Fruit fly (Drosophila melanogaster) whole organism, embryonic: Measurements from ENCODE around the gene CG4313.

Source experiments
- Asciz ChIP-seq: fragments of 200-800 bp; sonication (Bioruptor generic); optimal IDR thresholded peaks from 2 replicates; lab custom pipeline; 2017; ENCODE audit warnings: missing biosample characterization, mild to moderate bottlenecking, missing genetic modification characterization, missing genetic modification reagents
- B-H1 ChIP-seq: fragments of 200-800 bp; sonication (Bioruptor generic); IDR thresholded peaks from 3 replicates; pipeline ENCODE4 v1.3.6; 2022; ENCODE audit warnings: missing biosample characterization, missing genetic modification characterization
- BEAF-32 ChIP-seq: fragments of 200-800 bp; sonication (Bioruptor generic); optimal IDR thresholded peaks from 3 replicates; lab custom pipeline; 2017; ENCODE audit warnings: missing biosample characterization, missing genetic modification characterization, mild to moderate bottlenecking, moderate library complexity, missing genetic modification reagents
- CG10979 ChIP-seq: fragments of 200-800 bp; sonication (Bioruptor generic); optimal IDR thresholded peaks from 2 replicates; lab custom pipeline; 2018; ENCODE audit warnings: missing biosample characterization, mild to moderate bottlenecking, missing genetic modification characterization, moderate library complexity
- CG12219 ChIP-seq: fragments of 200-800 bp; sonication (Bioruptor generic); optimal IDR thresholded peaks from 3 replicates; lab custom pipeline; 2018; ENCODE audit warnings: missing biosample characterization, mild to moderate bottlenecking, missing genetic modification characterization
- CG12299 ChIP-seq: fragments of 200-800 bp; sonication (Bioruptor generic); optimal IDR thresholded peaks from 2 replicates; lab custom pipeline; 2018; ENCODE audit warnings: missing biosample characterization, mild to moderate bottlenecking, missing genetic modification characterization
- CG13424 ChIP-seq: fragments of 200-800 bp; sonication (Bioruptor generic); optimal IDR thresholded peaks from 2 replicates; lab custom pipeline; 2019; ENCODE audit warnings: missing biosample characterization, mild to moderate bottlenecking, missing genetic modification characterization, moderate library complexity
- CG14014 ChIP-seq: fragments of 200-800 bp; sonication (Bioruptor generic); IDR thresholded peaks from 2 replicates; pipeline ENCODE4 v1.3.6; 2022; ENCODE audit warnings: missing biosample characterization, missing genetic modification characterization
- CG15696 ChIP-seq: fragments of 200-800 bp; sonication (Bioruptor generic); optimal IDR thresholded peaks from 2 replicates; lab custom pipeline; 2019; ENCODE audit warnings: missing biosample characterization, mild to moderate bottlenecking, missing genetic modification characterization, moderate library complexity
- CG17359 ChIP-seq: fragments of 200-800 bp; sonication (Bioruptor generic); optimal IDR thresholded peaks from 3 replicates; lab custom pipeline; 2018; ENCODE audit warnings: missing biosample characterization, mild to moderate bottlenecking, missing genetic modification characterization, moderate library complexity
- CG17912 ChIP-seq: fragments of 200-800 bp; sonication (Bioruptor generic); optimal IDR thresholded peaks from 2 replicates; lab custom pipeline; 2018; ENCODE audit warnings: missing biosample characterization, mild to moderate bottlenecking, missing genetic modification characterization
- CG30431 ChIP-seq: fragments of 200-800 bp; sonication (Bioruptor generic); optimal IDR thresholded peaks from 2 replicates; lab custom pipeline; 2017; ENCODE audit warnings: missing biosample characterization, missing genetic modification characterization
- CG3281 ChIP-seq: fragments of 200-800 bp; sonication (Bioruptor generic); optimal IDR thresholded peaks from 3 replicates; lab custom pipeline; 2017; ENCODE audit warnings: missing biosample characterization, mild to moderate bottlenecking, missing genetic modification characterization
- CG3726 ChIP-seq: fragments of 200-800 bp; sonication (Bioruptor generic); IDR thresholded peaks from 3 replicates; pipeline ENCODE4, ENCODE4 v1.3.6; 2022; ENCODE audit warnings: missing biosample characterization, missing genetic modification characterization
- CG4730 ChIP-seq: fragments of 200-800 bp; sonication (Bioruptor generic); IDR thresholded peaks from 2 replicates; pipeline ENCODE4 v1.3.6; 2022; ENCODE audit warnings: missing biosample characterization, missing genetic modification characterization
- CG4820 ChIP-seq: fragments of 200-800 bp; sonication (Bioruptor generic); optimal IDR thresholded peaks from 3 replicates; lab custom pipeline; 2016; ENCODE audit warnings: missing biosample characterization, missing genetic modification characterization
- CG6813 ChIP-seq: fragments of 200-800 bp; sonication (Bioruptor generic); optimal IDR thresholded peaks from 2 replicates; lab custom pipeline; 2017; ENCODE audit warnings: missing biosample characterization, missing genetic modification characterization, mild to moderate bottlenecking, moderate library complexity, missing genetic modification reagents
- CG7987 ChIP-seq: fragments of 200-800 bp; sonication (Bioruptor generic); optimal IDR thresholded peaks from 2 replicates; lab custom pipeline; 2018; ENCODE audit warnings: missing biosample characterization, mild to moderate bottlenecking, missing genetic modification characterization, moderate library complexity
- CG9817 ChIP-seq: fragments of 200-800 bp; sonication (Bioruptor generic); optimal IDR thresholded peaks from 2 replicates; lab custom pipeline; 2018; ENCODE audit warnings: missing biosample characterization, mild to moderate bottlenecking, missing genetic modification characterization, moderate library complexity
- Fer1 ChIP-seq: fragments of 200-800 bp; sonication (Bioruptor generic); optimal IDR thresholded peaks from 2 replicates; lab custom pipeline; 2017; ENCODE audit warnings: missing biosample characterization, mild to moderate bottlenecking, missing genetic modification characterization
- Fer3 ChIP-seq: fragments of 200-800 bp; sonication (Bioruptor generic); optimal IDR thresholded peaks from 2 replicates; lab custom pipeline; 2018; ENCODE audit warnings: missing biosample characterization, mild to moderate bottlenecking, missing genetic modification characterization, moderate library complexity
- Hsf ChIP-seq: fragments of 200-800 bp; sonication (Bioruptor generic); optimal IDR thresholded peaks from 3 replicates; lab custom pipeline; 2016; ENCODE audit warnings: missing biosample characterization, missing genetic modification characterization
- MTF-1 ChIP-seq: fragments of 200-800 bp; sonication (Bioruptor generic); optimal IDR thresholded peaks from 2 replicates; lab custom pipeline; 2018; ENCODE audit warnings: missing biosample characterization, mild to moderate bottlenecking, missing genetic modification characterization, borderline replicate concordance
- Neu2 ChIP-seq: fragments of 200-800 bp; sonication (Bioruptor generic); optimal IDR thresholded peaks from 3 replicates; lab custom pipeline; 2016; ENCODE audit warnings: missing biosample characterization, missing genetic modification characterization, borderline replicate concordance
- Nf-YA ChIP-seq: fragments of 200-800 bp; sonication (Bioruptor generic); IDR thresholded peaks from 2 replicates; pipeline ENCODE4 v1.3.6; 2022; ENCODE audit warnings: missing biosample characterization, missing genetic modification characterization
- Rfx ChIP-seq: fragments of 200-800 bp; sonication (Bioruptor generic); IDR thresholded peaks from 2 replicates; pipeline ENCODE4 v1.3.6; 2022; ENCODE audit warnings: missing biosample characterization, missing genetic modification characterization
- Sry-β ChIP-seq: fragments of 200-800 bp; sonication (Bioruptor generic); optimal IDR thresholded peaks from 2 replicates; lab custom pipeline; 2018; ENCODE audit warnings: missing biosample characterization, mild to moderate bottlenecking, missing genetic modification characterization, moderate library complexity
- Tbp ChIP-seq: fragments of >200 bp; optimal IDR thresholded peaks from 2 replicates; lab custom pipeline; 2018; ENCODE audit warnings: missing biosample characterization, missing genetic modification characterization
- Vsx1 ChIP-seq: fragments of 200-800 bp; sonication (Bioruptor generic); optimal IDR thresholded peaks from 2 replicates; lab custom pipeline; 2017; ENCODE audit warnings: missing biosample characterization, mild to moderate bottlenecking, missing genetic modification characterization, missing genetic modification reagents
- ara ChIP-seq: fragments of 200-800 bp; sonication (Bioruptor generic); IDR thresholded peaks from 2 replicates; pipeline ENCODE4 v1.3.6; 2022; ENCODE audit warnings: missing biosample characterization, missing genetic modification characterization
- cwo ChIP-seq: fragments of 200-800 bp; sonication (Bioruptor generic); optimal IDR thresholded peaks from 3 replicates; lab custom pipeline; 2017; ENCODE audit warnings: missing biosample characterization, missing genetic modification characterization, mild to moderate bottlenecking, moderate library complexity, missing genetic modification reagents
- danr ChIP-seq: fragments of 200-800 bp; sonication (Bioruptor generic); IDR thresholded peaks from 2 replicates; pipeline ENCODE4 v1.3.6; 2022; ENCODE audit warnings: missing biosample characterization, missing genetic modification characterization
- disco-r ChIP-seq: fragments of 200-800 bp; sonication (Bioruptor generic); optimal IDR thresholded peaks from 2 replicates; lab custom pipeline; 2016; ENCODE audit warnings: missing biosample characterization, missing genetic modification characterization
- dmrt99B ChIP-seq: fragments of 200-800 bp; sonication (Bioruptor generic); optimal IDR thresholded peaks from 2 replicates; lab custom pipeline; 2018; ENCODE audit warnings: missing biosample characterization, mild to moderate bottlenecking, missing genetic modification characterization, moderate library complexity
- gem ChIP-seq: fragments of 200-800 bp; sonication (Bioruptor generic); optimal IDR thresholded peaks from 2 replicates; lab custom pipeline; 2019; ENCODE audit warnings: missing biosample characterization, mild to moderate bottlenecking, missing genetic modification characterization, moderate library complexity
- hth ChIP-seq: fragments of >200 bp; optimal IDR thresholded peaks from 2 replicates; lab custom pipeline; 2017; ENCODE audit warnings: inconsistent platforms
- kay ChIP-seq: fragments of 200-800 bp; sonication (Bioruptor generic); optimal IDR thresholded peaks from 2 replicates; lab custom pipeline; 2016; ENCODE audit warnings: missing biosample characterization, missing genetic modification characterization
- nmo ChIP-seq: fragments of 200-800 bp; sonication (Bioruptor generic); optimal IDR thresholded peaks from 2 replicates; lab custom pipeline; 2018; ENCODE audit warnings: missing biosample characterization, mild to moderate bottlenecking, missing genetic modification characterization, moderate library complexity
- oc ChIP-seq: fragments of 200-800 bp; sonication (Bioruptor generic); optimal IDR thresholded peaks from 2 replicates; lab custom pipeline; 2018; ENCODE audit warnings: missing biosample characterization, mild to moderate bottlenecking, missing genetic modification characterization, moderate library complexity
- pzg ChIP-seq: fragments of 200-800 bp; sonication (Bioruptor generic); optimal IDR thresholded peaks from 3 replicates; lab custom pipeline; 2018; ENCODE audit warnings: missing biosample characterization, mild to moderate bottlenecking, missing genetic modification characterization, moderate library complexity
- row ChIP-seq: fragments of 200-800 bp; sonication (Bioruptor generic); IDR thresholded peaks from 3 replicates; pipeline ENCODE4 v1.3.6; 2022; ENCODE audit warnings: missing biosample characterization, missing genetic modification characterization
- schlank ChIP-seq: fragments of 200-800 bp; sonication (Bioruptor generic); optimal IDR thresholded peaks from 2 replicates; lab custom pipeline; 2018; ENCODE audit warnings: missing biosample characterization, mild to moderate bottlenecking, missing genetic modification characterization
- scrt ChIP-seq: fragments of 200-800 bp; sonication (Bioruptor generic); optimal IDR thresholded peaks from 2 replicates; lab custom pipeline; 2018; ENCODE audit warnings: missing biosample characterization, mild to moderate bottlenecking, missing genetic modification characterization, moderate library complexity
- sens ChIP-seq: fragments of 200-800 bp; sonication (Bioruptor generic); peaks from one replicate; lab custom pipeline; 2016; ENCODE audit warnings: missing biosample characterization, missing genetic modification characterization
- slbo ChIP-seq: fragments of 200-800 bp; sonication (Bioruptor generic); IDR thresholded peaks from 2 replicates; pipeline ENCODE4 v1.3.6; 2022; ENCODE audit warnings: missing biosample characterization, missing genetic modification characterization
- stc ChIP-seq: fragments of 200-800 bp; sonication (Bioruptor generic); IDR thresholded peaks from 2 replicates; pipeline ENCODE4 v1.3.6; 2022; ENCODE audit warnings: missing biosample characterization, missing genetic modification characterization
- tap ChIP-seq: fragments of 200-800 bp; optimal IDR thresholded peaks from 3 replicates; lab custom pipeline; 2019; ENCODE audit warnings: missing biosample characterization, mild to moderate bottlenecking, missing genetic modification characterization, moderate library complexity
- ttk ChIP-seq: fragments of 200-800 bp; sonication (Bioruptor generic); IDR thresholded peaks from 2 replicates; pipeline ENCODE4 v2.1.2; 2022; ENCODE audit warnings: missing biosample characterization, missing genetic modification characterization

The CG4313 gene

dm6 chrX:2050070-2050899 is 8.6 kb downstream of the CG4313 start, which contains the start of gene moody (continued):
- TF ChIP-seq Nf-YA (GFP tag; lab: Robert Waterston, UW) = peak; percentile 96
- TF ChIP-seq Vsx1 (GFP tag; lab: Kevin White, UChicago) = peak; percentile 89
- TF ChIP-seq Sry-β (GFP tag; lab: Kevin White, UChicago) = no peak
- peak; percentile 94 for TF ChIP-seq oc (tag; lab: Kevin White, UChicago)
- peak; percentile 98 for TF ChIP-seq CG12219
- peak; percentile 94 for TF ChIP-seq kay (GFP tag; lab: Kevin White, UChicago)
- TF ChIP-seq ara (GFP tag; lab: Robert Waterston, UW) = peak; percentile 98
- peak; percentile 97 for TF ChIP-seq ttk (GFP tag; lab: Robert Waterston, UW)
- TF ChIP-seq BEAF-32 (GFP tag; lab: Kevin White, UChicago) = peak; percentile 16
- TF ChIP-seq cwo = peak; percentile 96
- peak; percentile 97 for TF ChIP-seq CG3726 (GFP tag; lab: Robert Waterston, UW)
- peak; percentile 95 for TF ChIP-seq stc (GFP tag; lab: Robert Waterston, UW)
- peak; percentile 97 for TF ChIP-seq CG9817
- peak; percentile 97 for TF ChIP-seq Hsf (GFP tag; lab: Kevin White, UChicago)
- peak; percentile 95 for TF ChIP-seq danr (GFP tag; lab: Robert Waterston, UW)
- TF ChIP-seq CG30431 (GFP tag; lab: Kevin White, UChicago) = peak; percentile 95
- peak; percentile 97 for TF ChIP-seq MTF-1 (GFP tag; lab: Kevin White, UChicago)
- peak; percentile 100 for TF ChIP-seq Rfx (GFP tag; lab: Robert Waterston, UW)
- peak; percentile 97 for TF ChIP-seq CG13424 (tag; lab: Kevin White, UChicago)
- TF ChIP-seq gem (tag; lab: Kevin White, UChicago) = peak; percentile 95
- TF ChIP-seq hth = no peak
- peak; percentile 88 for TF ChIP-seq CG15696 (tag; lab: Kevin White, UChicago)
- TF ChIP-seq CG4730 = peak; percentile 97
- TF ChIP-seq CG14014 (GFP tag; lab: Robert Waterston, UW) = peak; percentile 99
- TF ChIP-seq CG6813 (GFP tag; lab: Kevin White, UChicago) = peak; percentile 98
- no peak for TF ChIP-seq Tbp (GFP tag; lab: Kevin White, UChicago)
- TF ChIP-seq, all 482 proteins: peak for 448

- TF ChIP-seq disco-r (GFP tag; lab: Kevin White, UChicago) (no peak), sens (peak; percentile 84), CG17912 (GFP tag; lab: Kevin White, UChicago) (peak; percentile 12), schlank (no peak), CG7987 (GFP tag; lab: Kevin White, UChicago) (peak; percentile 16), dmrt99B (tag; lab: Kevin White, UChicago) (peak; percentile 62), Fer1 (peak; percentile 61), row (GFP tag; lab: Robert Waterston, UW) (peak; percentile 86), CG17359 (tag; lab: Kevin White, UChicago) (peak; percentile 49), CG10979 (tag; lab: Kevin White, UChicago) (peak; percentile 39), CG13424 (tag; lab: Kevin White, UChicago) (peak; percentile 61), tap (peak; percentile 26), pzg (GFP tag; lab: Kevin White, UChicago) (peak; percentile 14), Fer3 (peak; percentile 32), slbo (GFP tag; lab: Robert Waterston, UW) (peak; percentile 35; the same call in 1 of the 2 replicates), Asciz (peak; percentile 54), CG3281 (GFP tag; lab: Kevin White, UChicago) (peak; percentile 47), CG6813 (GFP tag; lab: Kevin White, UChicago) (peak; percentile 47), CG4820 (GFP tag; lab: Kevin White, UChicago) (peak; percentile 17), B-H1 (GFP tag; lab: Robert Waterston, UW) (no peak), Neu2 (GFP tag; lab: Kevin White, UChicago) (no peak), scrt (GFP tag; lab: Kevin White, UChicago) (peak; percentile 34), CG9817 (peak; percentile 24), nmo (GFP tag; lab: Kevin White, UChicago) (peak; percentile 62), CG12299 (tag; lab: Kevin White, UChicago) (peak; percentile 21)
Measured at dm6 chrX:2061119-2061518, 19.5 kb downstream of the CG4313 start.
